Fruit fly (Drosophila melanogaster) whole organism, wandering third instar larva: ENCODE measurements around the gene CG10996.

ENCODE experiments used
- HLH106 ChIP-seq: fragments of 200-800 bp; optimal IDR thresholded peaks from 3 replicates; lab custom pipeline; 2019; ENCODE audit warnings: missing biosample characterization, mild to moderate bottlenecking, missing genetic modification characterization, moderate library complexity
- Myc ChIP-seq: fragments of >200 bp; optimal IDR thresholded peaks from 2 replicates; lab custom pipeline; 2017
- OdsH ChIP-seq: fragments of 200-800 bp; sonication (Bioruptor generic); optimal IDR thresholded peaks from 2 replicates; lab custom pipeline; 2016; ENCODE audit warnings: missing biosample characterization, mild to moderate bottlenecking, missing genetic modification characterization
- Sp1 ChIP-seq: fragments of 200-800 bp; sonication (Bioruptor generic); optimal IDR thresholded peaks from 3 replicates; lab custom pipeline; 2019; ENCODE audit warnings: missing biosample characterization, mild to moderate bottlenecking, missing genetic modification characterization, moderate library complexity
- dmrt93B ChIP-seq: fragments of 200-800 bp; sonication (Bioruptor generic); optimal IDR thresholded peaks from 2 replicates; lab custom pipeline; 2018; ENCODE audit warnings: missing biosample characterization, mild to moderate bottlenecking, missing genetic modification characterization
- ey ChIP-seq: fragments of 200-800 bp; sonication (Bioruptor generic); optimal IDR thresholded peaks from 2 replicates; lab custom pipeline; 2016; ENCODE audit warnings: missing biosample characterization, missing genetic modification characterization
- sage ChIP-seq: fragments of 200-800 bp; sonication (Bioruptor generic); optimal IDR thresholded peaks from 2 replicates; lab custom pipeline; 2016; ENCODE audit warnings: missing biosample characterization, mild to moderate bottlenecking, missing genetic modification characterization

dm6 chrX:13818841-13819240, 21.4 kb upstream of the CG10996 start:
- TF ChIP-seq Sp1 (GFP tag; lab: Kevin White, UChicago) (no peak), OdsH (GFP tag; lab: Kevin White, UChicago) (no peak), HLH106 (tag; lab: Kevin White, UChicago) (no peak), Myc (lab: Kevin White, UChicago) (no peak), sage (GFP tag; lab: Kevin White, UChicago) (no peak), dmrt93B (GFP tag; lab: Kevin White, UChicago) (no peak), ey (GFP tag; lab: Kevin White, UChicago) (no peak)
